Worm (Caenorhabditis elegans) whole organism, L2 larva: ENCODE results near the gene bus-19.

Experiments
- C34F6.9 ChIP-seq: fragments of 150-350 bp; optimal IDR thresholded peaks from 2 replicates; lab custom pipeline; 2014; ENCODE audit warnings: missing biosample characterization, missing genetic modification characterization
- F13H6.1 ChIP-seq: sonication (generic microtip); optimal IDR thresholded peaks from 2 replicates; lab custom pipeline; 2016; ENCODE audit warnings: missing genetic modification characterization, missing compliant biosample characterization
- R02D3.7 ChIP-seq: fragments of 150-350 bp; optimal IDR thresholded peaks from 2 replicates; lab custom pipeline; 2014; ENCODE audit warnings: missing biosample characterization, missing genetic modification characterization
- Y55F3AM.14 ChIP-seq: fragments of 200-800 bp; sonication (Bioruptor generic); optimal IDR thresholded peaks from 2 replicates; lab custom pipeline; 2018; ENCODE audit warnings: mild to moderate bottlenecking, missing genetic modification characterization, missing compliant biosample characterization
- aly-2 ChIP-seq: fragments of 150-350 bp; optimal IDR thresholded peaks from 2 replicates; lab custom pipeline; 2014; ENCODE audit warnings: missing biosample characterization, missing genetic modification characterization
- ama-1 ChIP-seq: fragments of 150-350 bp; optimal IDR thresholded peaks from 2 replicates; lab custom pipeline; 2018; ENCODE audit warnings: inconsistent platforms
- blmp-1 ChIP-seq: sonication (generic microtip); optimal IDR thresholded peaks from 2 replicates; lab custom pipeline; 2017; ENCODE audit warnings: missing genetic modification characterization, mild to moderate bottlenecking, missing compliant biosample characterization, antibody characterized with exemption, moderate library complexity; ENCODE audit not compliant: insufficient read depth
- crh-2 ChIP-seq: sonication (generic microtip); optimal IDR thresholded peaks from 2 replicates; lab custom pipeline; 2017; ENCODE audit warnings: missing biosample characterization, missing genetic modification characterization
- dmd-4 ChIP-seq: sonication (generic microtip); optimal IDR thresholded peaks from 2 replicates; lab custom pipeline; 2017; ENCODE audit warnings: missing biosample characterization, missing genetic modification characterization
- elt-1 ChIP-seq: fragments of 150-350 bp; optimal IDR thresholded peaks from 2 replicates; lab custom pipeline; 2014; ENCODE audit warnings: missing biosample characterization, missing genetic modification characterization
- elt-3 ChIP-seq: sonication (generic microtip); optimal IDR thresholded peaks from 2 replicates; lab custom pipeline; 2017; ENCODE audit warnings: missing biosample characterization, missing genetic modification characterization
- fos-1 ChIP-seq: fragments of 150-350 bp; optimal IDR thresholded peaks from 2 replicates; lab custom pipeline; 2014; ENCODE audit warnings: missing biosample characterization, missing genetic modification characterization
- gmeb-1 ChIP-seq: fragments of 150-350 bp; optimal IDR thresholded peaks from 2 replicates; lab custom pipeline; 2014; ENCODE audit warnings: missing biosample characterization, missing genetic modification characterization
- lin-39 ChIP-seq: fragments of 150-350 bp; optimal IDR thresholded peaks from 2 replicates; lab custom pipeline; 2014; ENCODE audit warnings: missing biosample characterization, missing genetic modification reagents, missing genetic modification characterization
- mab-5 ChIP-seq: fragments of 150-350 bp; optimal IDR thresholded peaks from 2 replicates; lab custom pipeline; 2014; ENCODE audit warnings: missing biosample characterization, missing genetic modification characterization
- mbf-1 ChIP-seq: sonication (generic microtip); optimal IDR thresholded peaks from 2 replicates; lab custom pipeline; 2017; ENCODE audit warnings: missing biosample characterization, missing genetic modification characterization
- mdl-1 ChIP-seq, 2 experiments: fragments of 150-350 bp in 1 of 2; sonication (generic microtip) in 1 of 2; optimal IDR thresholded peaks; 2 replicates each; lab custom pipeline; 2017; ENCODE audit warnings: missing biosample characterization in 2 of 2, missing genetic modification characterization in 2 of 2
- nhr-12 ChIP-seq: fragments of 150-350 bp; optimal IDR thresholded peaks from 2 replicates; lab custom pipeline; 2014; ENCODE audit warnings: missing biosample characterization, missing genetic modification characterization
- nhr-129 ChIP-seq: fragments of 150-350 bp; optimal IDR thresholded peaks from 2 replicates; lab custom pipeline; 2014; ENCODE audit warnings: missing biosample characterization, missing genetic modification characterization
- nhr-21 ChIP-seq: fragments of 150-350 bp; optimal IDR thresholded peaks from 2 replicates; lab custom pipeline; 2014; ENCODE audit warnings: missing biosample characterization, missing genetic modification characterization
- nhr-23 ChIP-seq: fragments of 150-350 bp; optimal IDR thresholded peaks from 2 replicates; lab custom pipeline; 2014; ENCODE audit warnings: missing biosample characterization, missing genetic modification reagents, missing genetic modification characterization
- nhr-25 ChIP-seq: fragments of 150-350 bp; sonication (generic microtip); optimal IDR thresholded peaks from 3 replicates; lab custom pipeline; 2014; ENCODE audit warnings: missing biosample characterization, missing genetic modification characterization
- nhr-6 ChIP-seq: fragments of 150-350 bp; optimal IDR thresholded peaks from 2 replicates; lab custom pipeline; 2014; ENCODE audit warnings: missing biosample characterization, missing genetic modification characterization
- sem-4 ChIP-seq: fragments of 150-350 bp; optimal IDR thresholded peaks from 2 replicates; lab custom pipeline; 2014; ENCODE audit warnings: missing biosample characterization, missing genetic modification reagents, missing genetic modification characterization
- sma-3 ChIP-seq: sonication (generic microtip); optimal IDR thresholded peaks from 2 replicates; lab custom pipeline; 2016; ENCODE audit warnings: missing genetic modification reagents, missing genetic modification characterization, missing compliant biosample characterization
- sma-9 ChIP-seq, 2 experiments: fragments of 150-350 bp in 1 of 2; sonication (generic microtip) in 1 of 2; optimal IDR thresholded peaks; 2 replicates each; lab custom pipeline; 2014 to 2016; ENCODE audit warnings: missing genetic modification characterization in 2 of 2, mild to moderate bottlenecking in 1 of 2, missing biosample characterization in 1 of 2, missing compliant biosample characterization in 1 of 2, missing genetic modification reagents in 1 of 2, moderate library complexity in 1 of 2
- snpc-4 ChIP-seq: fragments of 150-350 bp; optimal IDR thresholded peaks from 2 replicates; lab custom pipeline; 2014; ENCODE audit warnings: missing biosample characterization, missing genetic modification characterization
- unc-55 ChIP-seq: fragments of 150-350 bp; sonication (generic microtip); optimal IDR thresholded peaks from 3 replicates; lab custom pipeline; 2014; ENCODE audit warnings: missing biosample characterization, missing genetic modification reagents, missing genetic modification characterization
- unc-62 ChIP-seq: fragments of 150-350 bp; optimal IDR thresholded peaks from 2 replicates; lab custom pipeline; 2014; ENCODE audit warnings: missing biosample characterization, missing genetic modification reagents, missing genetic modification characterization
- zag-1 ChIP-seq: fragments of 150-350 bp; optimal IDR thresholded peaks from 2 replicates; lab custom pipeline; 2014; ENCODE audit warnings: missing biosample characterization, missing genetic modification characterization
- ztf-11 ChIP-seq: sonication (generic microtip); optimal IDR thresholded peaks from 2 replicates; lab custom pipeline; 2017; ENCODE audit warnings: missing biosample characterization, missing genetic modification characterization

bus-19 gene

DNA sequence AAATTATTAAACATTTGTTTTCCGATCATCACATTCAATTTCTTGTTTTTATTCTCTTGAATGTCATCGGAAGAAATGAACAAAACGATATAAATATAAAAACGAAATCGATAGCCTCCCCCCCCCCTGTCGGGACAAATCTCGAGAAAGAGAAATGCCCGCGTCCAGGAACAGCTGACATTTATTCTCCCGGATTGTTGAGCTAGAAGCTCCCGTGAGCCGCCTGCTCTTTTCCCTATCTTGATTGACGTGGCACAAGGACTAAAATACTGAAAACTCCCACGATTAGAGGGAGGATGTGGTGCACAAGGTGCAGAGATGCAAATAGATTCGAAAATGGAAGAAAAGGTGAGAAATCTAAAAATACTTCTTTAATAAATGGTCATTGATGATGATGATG is 25.0 kb downstream of the bus-19 start:
- TF ChIP-seq sma-3 (GFP tag; lab: Kevin White, UChicago) (no peak), crh-2 (peak; percentile 22), R02D3.7 (no peak), F13H6.1 (tag; lab: Kevin White, UChicago) (peak; percentile 15), mbf-1 (no peak), nhr-129 (tag; lab: Kevin White, UChicago) (peak; percentile 14)

DNA sequence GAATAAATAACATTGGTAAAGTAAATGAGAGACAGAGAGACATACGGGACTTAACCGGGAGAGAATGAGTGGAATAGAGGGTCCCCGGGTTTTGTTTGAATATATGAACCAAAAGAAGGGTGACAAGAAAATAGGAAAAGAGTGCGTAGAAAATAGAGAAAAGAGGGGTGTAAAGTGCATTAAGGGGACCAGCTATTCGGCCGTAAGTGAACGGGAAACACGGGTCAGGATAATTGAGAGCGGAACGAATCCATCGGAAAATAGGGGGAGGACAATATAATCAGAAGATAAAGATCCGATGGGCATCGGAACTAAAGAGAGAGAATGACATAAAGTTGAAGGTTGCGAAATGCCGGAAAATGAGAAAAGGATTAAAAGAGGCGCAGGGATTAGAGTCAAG is 25.5 kb downstream of the bus-19 start:
- TF ChIP-seq unc-55 (peak; percentile 26), snpc-4 (no peak), nhr-23 (tag; lab: Kevin White, UChicago) (no peak)

DNA sequence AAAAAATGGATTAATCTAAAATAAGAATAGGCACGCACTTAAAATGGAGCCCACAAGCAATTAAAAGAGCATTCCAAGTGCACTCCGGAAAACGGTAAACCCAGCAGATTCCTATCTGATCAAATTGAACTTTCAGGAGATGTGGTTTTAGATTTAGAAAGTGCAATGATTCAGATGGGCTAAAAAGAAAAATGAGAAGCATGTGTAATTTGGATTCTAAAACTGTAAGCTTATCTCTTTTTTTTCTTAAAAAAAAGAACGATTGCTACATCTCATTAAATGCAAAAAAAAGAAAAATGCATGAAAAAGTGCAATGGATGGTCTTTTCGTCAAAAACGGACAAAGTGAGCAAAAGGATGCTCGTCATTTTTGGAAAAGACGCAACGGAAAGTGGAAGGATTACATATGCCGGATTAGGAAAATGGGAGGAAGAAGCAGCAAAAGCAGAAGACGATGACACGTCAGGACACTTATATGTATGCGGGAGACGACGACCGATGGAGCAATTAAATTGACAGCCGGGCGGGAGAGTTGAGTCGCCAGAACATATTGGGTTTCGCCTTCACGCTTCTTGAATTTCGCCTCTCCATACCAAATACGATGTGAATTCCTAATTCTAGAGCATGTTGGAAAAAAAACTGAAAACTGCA is 26.9 kb downstream of the bus-19 start:
- TF ChIP-seq gmeb-1 (tag; lab: Kevin White, UChicago) (no peak), C34F6.9 (tag; lab: Kevin White, UChicago) (peak; percentile 0), F13H6.1 (tag; lab: Kevin White, UChicago) (no peak), mab-5 (peak; percentile 37), unc-55 (peak; percentile 34), R02D3.7 (no peak)

DNA sequence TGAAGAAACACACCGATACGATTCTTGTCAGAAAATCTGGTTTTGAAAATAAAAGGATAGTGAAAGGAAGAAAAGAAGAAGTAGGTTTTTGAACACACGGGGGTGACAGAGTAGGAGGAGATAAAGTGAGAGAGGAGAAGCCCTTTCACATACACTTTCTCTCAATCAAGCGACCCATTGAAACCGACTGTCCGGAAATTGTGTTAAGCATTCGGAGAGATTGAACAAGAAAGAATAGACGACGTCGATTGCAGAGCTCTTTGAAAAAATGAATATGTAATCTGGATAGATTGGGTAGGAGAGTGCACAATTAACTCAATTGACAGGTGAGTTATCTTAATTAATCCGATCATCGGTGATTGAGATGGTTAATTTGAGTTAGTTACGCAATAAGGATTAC is 29.4 kb downstream of the bus-19 start:
- TF ChIP-seq unc-62 (GFP tag; lab: Kevin White, UChicago) (no peak), mab-5 (no peak), elt-3 (tag; lab: Kevin White, UChicago) (no peak), nhr-129 (tag; lab: Kevin White, UChicago) (no peak)
- TF ChIP-seq, all 48 proteins: peak for 0

DNA sequence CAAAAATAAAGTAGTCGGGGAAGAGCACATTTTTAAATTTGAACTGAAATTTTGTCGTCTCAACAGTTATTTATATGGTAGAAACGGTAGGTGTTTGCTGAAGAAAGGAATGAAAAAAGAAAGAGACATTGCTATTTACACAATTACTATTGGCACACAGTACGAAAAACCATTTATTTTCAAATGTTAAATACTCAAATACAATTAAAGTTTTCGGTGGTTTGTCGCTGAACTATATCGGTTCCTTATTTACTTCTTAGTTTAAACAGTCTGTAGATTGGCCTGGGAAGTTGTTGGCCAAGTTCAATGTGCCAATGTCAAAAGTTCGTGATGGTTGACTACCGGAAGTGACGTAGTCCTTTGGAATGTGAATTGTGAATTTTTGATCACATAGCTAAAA is 32.2 kb downstream of the bus-19 start, which contains the start of gene ttr-27:
Gene ttr-27 (minus strand): TSS at position 45 of the 400 bp plus-strand sequence.
- TF ChIP-seq nhr-6 (no peak), F13H6.1 (tag; lab: Kevin White, UChicago) (peak; percentile 67), nhr-25 (tag; lab: Kevin White, UChicago) (no peak), nhr-129 (tag; lab: Kevin White, UChicago) (no peak), elt-3 (tag; lab: Kevin White, UChicago) (no peak), nhr-12 (tag; lab: Kevin White, UChicago) (no peak), mbf-1 (no peak), elt-1 (no peak), mdl-1 (tag; optimal IDR thresholded peaks at IDR 0.05; lab: Kevin White, UChicago) (no peak), ama-1 (lab: Kevin White, UChicago) (no peak), Y55F3AM.14 (no peak), sma-9 (GFP tag; optimal IDR thresholded peaks at IDR 0.05; lab: Kevin White, UChicago) (peak; percentile 21), sma-9 (tag; optimal IDR thresholded peaks at IDR 0.05; lab: Kevin White, UChicago) (no peak)

DNA sequence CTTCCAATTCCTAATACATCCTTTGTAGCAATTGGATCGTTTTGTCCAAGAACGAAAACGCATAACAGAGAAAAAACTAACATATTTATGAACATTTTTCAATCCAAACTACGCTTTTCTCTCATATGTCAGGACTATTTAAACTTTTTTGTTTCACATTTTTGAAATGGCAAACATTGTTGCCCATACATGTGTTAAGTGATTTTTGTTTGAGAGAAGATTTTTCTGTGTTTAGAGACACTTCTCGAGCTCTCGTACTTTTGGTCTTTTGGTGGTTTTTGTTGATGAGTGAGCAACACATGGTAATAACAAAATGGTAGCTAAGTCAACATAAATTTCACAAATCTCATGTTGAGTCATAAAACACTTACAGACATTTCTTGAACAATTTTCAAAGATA is 33.2 kb downstream of the bus-19 start, which contains the start of gene ttr-28:
Gene ttr-28 (minus strand): TSS at position 101 of the 400 bp plus-strand sequence.
- TF ChIP-seq nhr-21 (tag; lab: Kevin White, UChicago) (no peak), ztf-11 (tag; lab: Kevin White, UChicago) (no peak), aly-2 (tag; lab: Kevin White, UChicago) (no peak), crh-2 (no peak), lin-39 (tag; lab: Kevin White, UChicago) (no peak), zag-1 (tag; lab: Kevin White, UChicago) (no peak), dmd-4 (tag; lab: Kevin White, UChicago) (no peak), R02D3.7 (no peak), blmp-1 (tag; lab: Kevin White, UChicago) (no peak), fos-1 (no peak), sem-4 (tag; lab: Kevin White, UChicago) (no peak), elt-1 (no peak), elt-3 (tag; lab: Kevin White, UChicago) (no peak)
